Worm (Caenorhabditis elegans) whole organism, L2 larva: ENCODE data around the gene slmp-1.

Source experiments
- C34F6.9 ChIP-seq: fragments of 150-350 bp; optimal IDR thresholded peaks from 2 replicates; lab custom pipeline; 2014; ENCODE audit warnings: missing biosample characterization, missing genetic modification characterization
- ZK546.5 ChIP-seq: sonication (generic microtip); optimal IDR thresholded peaks from 2 replicates; lab custom pipeline; 2017; ENCODE audit warnings: missing biosample characterization, missing genetic modification characterization
- aly-2 ChIP-seq: fragments of 150-350 bp; optimal IDR thresholded peaks from 2 replicates; lab custom pipeline; 2014; ENCODE audit warnings: missing biosample characterization, missing genetic modification characterization
- ceh-16 ChIP-seq: fragments of 150-350 bp; optimal IDR thresholded peaks from 2 replicates; lab custom pipeline; 2014; ENCODE audit warnings: missing biosample characterization, missing genetic modification characterization
- ceh-82 ChIP-seq: fragments of 150-350 bp; optimal IDR thresholded peaks from 2 replicates; lab custom pipeline; 2014; ENCODE audit warnings: missing biosample characterization, missing genetic modification characterization
- elt-1 ChIP-seq: fragments of 150-350 bp; optimal IDR thresholded peaks from 2 replicates; lab custom pipeline; 2014; ENCODE audit warnings: missing biosample characterization, missing genetic modification characterization
- elt-3 ChIP-seq: sonication (generic microtip); optimal IDR thresholded peaks from 2 replicates; lab custom pipeline; 2017; ENCODE audit warnings: missing biosample characterization, missing genetic modification characterization
- fos-1 ChIP-seq: fragments of 150-350 bp; optimal IDR thresholded peaks from 2 replicates; lab custom pipeline; 2014; ENCODE audit warnings: missing biosample characterization, missing genetic modification characterization
- gmeb-1 ChIP-seq: fragments of 150-350 bp; optimal IDR thresholded peaks from 2 replicates; lab custom pipeline; 2014; ENCODE audit warnings: missing biosample characterization, missing genetic modification characterization
- lin-11 ChIP-seq: fragments of 150-350 bp; sonication (generic microtip); optimal IDR thresholded peaks from 2 replicates; lab custom pipeline; 2014; ENCODE audit warnings: missing biosample characterization, missing genetic modification characterization, inconsistent platforms, mixed read lengths
- lin-13 ChIP-seq: fragments of 150-350 bp; optimal IDR thresholded peaks from 2 replicates; lab custom pipeline; 2014; ENCODE audit warnings: missing biosample characterization, missing genetic modification reagents, missing genetic modification characterization
- lin-39 ChIP-seq: fragments of 150-350 bp; optimal IDR thresholded peaks from 2 replicates; lab custom pipeline; 2014; ENCODE audit warnings: missing biosample characterization, missing genetic modification reagents, missing genetic modification characterization
- lsy-2 ChIP-seq, 2 experiments: fragments of 150-350 bp in 1 of 2; sonication (generic microtip) in 1 of 2; optimal IDR thresholded peaks; 2 replicates each; lab custom pipeline; 2014 to 2017; ENCODE audit warnings: missing biosample characterization in 2 of 2, missing genetic modification characterization in 2 of 2
- mab-5 ChIP-seq: fragments of 150-350 bp; optimal IDR thresholded peaks from 2 replicates; lab custom pipeline; 2014; ENCODE audit warnings: missing biosample characterization, missing genetic modification characterization
- mbf-1 ChIP-seq: sonication (generic microtip); optimal IDR thresholded peaks from 2 replicates; lab custom pipeline; 2017; ENCODE audit warnings: missing biosample characterization, missing genetic modification characterization
- nhr-129 ChIP-seq: fragments of 150-350 bp; optimal IDR thresholded peaks from 2 replicates; lab custom pipeline; 2014; ENCODE audit warnings: missing biosample characterization, missing genetic modification characterization
- nhr-21 ChIP-seq: fragments of 150-350 bp; optimal IDR thresholded peaks from 2 replicates; lab custom pipeline; 2014; ENCODE audit warnings: missing biosample characterization, missing genetic modification characterization
- nhr-237 ChIP-seq: fragments of 150-350 bp; optimal IDR thresholded peaks from 2 replicates; lab custom pipeline; 2014; ENCODE audit warnings: missing biosample characterization, missing genetic modification characterization
- nhr-25 ChIP-seq: fragments of 150-350 bp; sonication (generic microtip); optimal IDR thresholded peaks from 3 replicates; lab custom pipeline; 2014; ENCODE audit warnings: missing biosample characterization, missing genetic modification characterization
- nhr-77 ChIP-seq: fragments of 150-350 bp; optimal IDR thresholded peaks from 2 replicates; lab custom pipeline; 2014; ENCODE audit warnings: missing biosample characterization, missing genetic modification characterization
- peb-1 ChIP-seq: fragments of 150-350 bp; optimal IDR thresholded peaks from 2 replicates; lab custom pipeline; 2014; ENCODE audit warnings: missing biosample characterization, missing genetic modification characterization
- sem-4 ChIP-seq: fragments of 150-350 bp; optimal IDR thresholded peaks from 2 replicates; lab custom pipeline; 2014; ENCODE audit warnings: missing biosample characterization, missing genetic modification reagents, missing genetic modification characterization
- sma-3 ChIP-seq: sonication (generic microtip); optimal IDR thresholded peaks from 2 replicates; lab custom pipeline; 2016; ENCODE audit warnings: missing genetic modification reagents, missing genetic modification characterization, missing compliant biosample characterization
- unc-62 ChIP-seq: fragments of 150-350 bp; optimal IDR thresholded peaks from 2 replicates; lab custom pipeline; 2014; ENCODE audit warnings: missing biosample characterization, missing genetic modification reagents, missing genetic modification characterization
- zag-1 ChIP-seq: fragments of 150-350 bp; optimal IDR thresholded peaks from 2 replicates; lab custom pipeline; 2014; ENCODE audit warnings: missing biosample characterization, missing genetic modification characterization
- ztf-4 ChIP-seq: fragments of 150-350 bp; optimal IDR thresholded peaks from 2 replicates; lab custom pipeline; 2014; ENCODE audit warnings: missing biosample characterization, missing genetic modification characterization

The slmp-1 gene

ce11 chrIV:3265657-3266056, 52.1 kb downstream of the slmp-1 start, which contains the start of gene T26C12.2:
T26C12.2 (minus strand) TSS chrIV:3265757.
- TF ChIP-seq lsy-2 (tag; optimal IDR thresholded peaks at IDR 0.05; lab: Kevin White, UChicago) (no peak), mab-5 (no peak), lin-13 (GFP tag; lab: Kevin White, UChicago) (no peak), ZK546.5 (tag; lab: Kevin White, UChicago) (no peak), lin-11 (tag; lab: Kevin White, UChicago) (no peak), nhr-237 (tag; lab: Kevin White, UChicago) (no peak), nhr-77 (no peak), elt-3 (tag; lab: Kevin White, UChicago) (no peak), zag-1 (tag; lab: Kevin White, UChicago) (no peak), fos-1 (tag; lab: Kevin White, UChicago) (no peak), nhr-129 (tag; lab: Kevin White, UChicago) (no peak), ceh-16 (tag; lab: Kevin White, UChicago) (no peak), gmeb-1 (tag; lab: Kevin White, UChicago) (no peak), ztf-4 (tag; lab: Kevin White, UChicago) (no peak), sma-3 (GFP tag; lab: Kevin White, UChicago) (no peak), nhr-25 (no peak), nhr-21 (tag; lab: Kevin White, UChicago) (no peak), sem-4 (no peak)

DNA sequence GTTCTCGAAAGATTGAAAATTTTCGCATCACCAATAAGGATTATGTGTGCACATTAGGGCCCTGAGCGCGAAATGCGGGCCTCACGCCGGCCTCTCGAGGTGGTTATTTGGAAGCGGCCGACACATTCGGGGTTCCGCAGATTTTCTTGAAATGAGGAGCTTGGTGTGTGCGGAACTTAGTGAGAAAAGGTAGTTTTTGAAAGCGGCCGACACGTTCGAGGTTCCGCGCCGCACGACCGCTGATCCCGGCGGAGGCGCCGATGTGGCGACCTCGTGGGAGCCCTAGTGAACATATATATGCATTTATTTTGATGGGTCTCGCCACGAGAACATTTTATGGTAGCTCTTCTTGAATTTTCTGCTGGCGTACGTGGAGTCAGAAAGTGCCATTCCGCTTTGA, 53.3 kb downstream of the slmp-1 start:
- TF ChIP-seq nhr-237 (tag; lab: Kevin White, UChicago) (no peak), aly-2 (tag; lab: Kevin White, UChicago) (no peak), ceh-82 (no peak), ceh-16 (tag; lab: Kevin White, UChicago) (no peak), mbf-1 (tag; lab: Kevin White, UChicago) (no peak), lin-39 (no peak), sma-3 (GFP tag; lab: Kevin White, UChicago) (no peak), gmeb-1 (tag; lab: Kevin White, UChicago) (no peak), nhr-25 (no peak), elt-3 (tag; lab: Kevin White, UChicago) (no peak), nhr-21 (tag; lab: Kevin White, UChicago) (no peak), ztf-4 (tag; lab: Kevin White, UChicago) (no peak)

- no peak for TF ChIP-seq peb-1 (tag; lab: Kevin White, UChicago)
- no peak for TF ChIP-seq lin-11 (tag; lab: Kevin White, UChicago)
- TF ChIP-seq C34F6.9: no peak
- TF ChIP-seq elt-1: no peak
- no peak for TF ChIP-seq mbf-1 (tag; lab: Kevin White, UChicago)
- TF ChIP-seq unc-62: no peak
- TF ChIP-seq ceh-82: no peak
- no peak for TF ChIP-seq gmeb-1 (tag; lab: Kevin White, UChicago)
These were observed 54.0 kb downstream of the slmp-1 start, which contains the start of gene clec-173 for ce11 chrIV:3267581-3267980. clec-173 (minus strand) TSS chrIV:3267681.
